Worm (Caenorhabditis elegans) whole organism, midembryonic: ENCODE data around the gene C01G6.2.

Experiments
- klf-2 ChIP-seq: fragments of 200-800 bp; sonication (Bioruptor generic); conservative IDR thresholded peaks from 2 replicates; pipeline ENCODE4 v1.3.6; 2022; ENCODE audit warnings: missing genetic modification reagents, missing genetic modification characterization, missing compliant biosample characterization
- med-1 ChIP-seq: sonication (generic microtip); optimal IDR thresholded peaks from 2 replicates; lab custom pipeline; 2017; ENCODE audit warnings: missing genetic modification characterization, mild to moderate bottlenecking, missing compliant biosample characterization, antibody characterized with exemption, missing genetic modification reagents; ENCODE audit not compliant: insufficient read depth
- ztf-23 ChIP-seq: fragments of 200-800 bp; sonication (Bioruptor generic); IDR thresholded peaks from 2 replicates; pipeline ENCODE4 v1.3.6; 2022; ENCODE audit warnings: missing genetic modification reagents, missing genetic modification characterization, missing compliant biosample characterization
- ztf-29 ChIP-seq: fragments of 200-800 bp; sonication (Bioruptor generic); IDR thresholded peaks from 2 replicates; pipeline ENCODE4 v1.3.6; 2022; ENCODE audit warnings: missing genetic modification reagents, missing genetic modification characterization, missing compliant biosample characterization

ce11 chrII:9316801-9317200 is 49.9 kb downstream of the C01G6.2 start:
- TF ChIP-seq ztf-23 (no peak), med-1 (no peak), klf-2 (GFP tag; lab: Robert Waterston, UW) (no peak), ztf-29 (GFP tag; lab: Robert Waterston, UW) (no peak)
